Comparison of ENCODE assay signal across 4 worm cellular contexts in the genomic region with DNA sequence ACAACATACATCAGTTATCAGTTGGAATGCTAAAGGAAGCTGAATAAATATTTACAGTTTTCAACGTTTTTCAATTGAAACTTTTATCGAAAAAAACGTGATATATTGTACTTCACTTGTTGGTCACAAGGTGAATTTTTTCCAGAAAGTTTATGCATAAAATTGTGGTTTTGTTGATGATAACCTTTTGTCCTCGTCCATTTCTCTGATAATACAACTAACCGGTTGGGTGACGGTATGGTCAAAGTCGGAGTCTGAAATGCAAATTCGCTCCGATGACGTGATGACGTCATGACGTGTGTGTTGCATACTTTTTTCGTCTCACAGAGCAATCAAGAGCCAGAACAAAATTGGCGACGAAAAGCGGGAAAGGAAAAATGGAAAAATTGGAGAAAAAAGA.
A peak's percentile ranks its signal among the peaks of the same experiment; 100 is the strongest.
TF ChIP-seq lines count a peak whose summit lies in the region.

No protein-coding gene starts in this region.

TF ChIP-seq in whole organism, L1 larva, 84 proteins besides CTCF, POLR2A, EP300 and RAD21 (continued from another document):
- no peak for TF ChIP-seq skn-1 (tag; optimal IDR thresholded peaks at IDR 0.05; lab: Kevin White, UChicago)
- peak in 1 of 2 experiments; percentile 8 for TF ChIP-seq lsy-2 (tag; optimal IDR thresholded peaks at IDR 0.05; lab: Kevin White, UChicago)

TF ChIP-seq in whole organism, L2 larva, 48 proteins besides CTCF, POLR2A, EP300 and RAD21 (continued from another document):
- TF ChIP-seq nhr-25 (tag; optimal IDR thresholded peaks at IDR 0.05; lab: Kevin White, UChicago): no peak
- TF ChIP-seq F13H6.1 (tag; optimal IDR thresholded peaks at IDR 0.05; lab: Kevin White, UChicago): peak; percentile 53
- TF ChIP-seq ztf-4 (tag; optimal IDR thresholded peaks at IDR 0.05; lab: Kevin White, UChicago): no peak

TF ChIP-seq in whole organism, L3 larva, 47 proteins besides CTCF, POLR2A, EP300 and RAD21 (continued from another document):
- TF ChIP-seq pha-4 (tag; optimal IDR thresholded peaks at IDR 0.05; lab: Kevin White, UChicago) (peak; percentile 84), unc-62 (GFP tag; optimal IDR thresholded peaks at IDR 0.05; lab: Kevin White, UChicago) (no peak), ztf-4 (tag; optimal IDR thresholded peaks at IDR 0.05; lab: Kevin White, UChicago) (no peak), nhr-11 (tag; optimal IDR thresholded peaks at IDR 0.05; lab: Kevin White, UChicago) (no peak), ZK546.5 (tag; optimal IDR thresholded peaks at IDR 0.05; lab: Kevin White, UChicago) (no peak), egl-27 (tag; optimal IDR thresholded peaks at IDR 0.05; lab: Kevin White, UChicago) (no peak), ama-1 (optimal IDR thresholded peaks at IDR 0.05; lab: Kevin White, UChicago) (no peak), zag-1 (tag; optimal IDR thresholded peaks at IDR 0.05; lab: Kevin White, UChicago) (no peak), lsy-12 (tag; optimal IDR thresholded peaks at IDR 0.05; lab: Kevin White, UChicago) (no peak)

TF ChIP-seq in whole organism, L4 larva, 104 proteins besides CTCF, POLR2A, EP300 and RAD21 (continued from another document):
- peak; percentile 89 for TF ChIP-seq hlh-11 (tag; optimal IDR thresholded peaks at IDR 0.05; lab: Kevin White, UChicago)
- no peak for TF ChIP-seq lin-1 (GFP tag; IDR thresholded peaks at IDR 0.05; lab: Robert Waterston, UW)
- TF ChIP-seq skn-1 (tag; optimal IDR thresholded peaks at IDR 0.05; lab: Kevin White, UChicago): no peak
- TF ChIP-seq mxl-2 (GFP tag; conservative IDR thresholded peaks at IDR 0.05; lab: Robert Waterston, UW): no peak
- peak; percentile 59; the same call in 1 of the 2 replicates for TF ChIP-seq php-3 (GFP tag; IDR thresholded peaks at IDR 0.05; lab: Robert Waterston, UW)
- no peak for TF ChIP-seq ceh-20 (GFP tag; IDR thresholded peaks at IDR 0.05; lab: Robert Waterston, UW)
- TF ChIP-seq nhr-111 (GFP tag; optimal IDR thresholded peaks at IDR 0.05; lab: Kevin White, UChicago): no peak
- no peak for TF ChIP-seq ctbp-1 (GFP tag; IDR thresholded peaks at IDR 0.05; lab: Robert Waterston, UW)
- peak; percentile 71 for TF ChIP-seq dmd-6 (GFP tag; IDR thresholded peaks at IDR 0.05; lab: Robert Waterston, UW)
- peak; percentile 51 for TF ChIP-seq nhr-28 (tag; optimal IDR thresholded peaks at IDR 0.05; lab: Kevin White, UChicago)
- peak; percentile 74 for TF ChIP-seq nhr-48 (tag; optimal IDR thresholded peaks at IDR 0.05; lab: Kevin White, UChicago)
- no peak for TF ChIP-seq nhr-41 (GFP tag; IDR thresholded peaks at IDR 0.05; lab: Robert Waterston, UW)
- TF ChIP-seq pha-4 (GFP tag; IDR thresholded peaks at IDR 0.05; lab: Robert Waterston, UW): peak; percentile 21; the same call in 1 of the 2 replicates
- TF ChIP-seq pha-4 (tag; optimal IDR thresholded peaks at IDR 0.05; lab: Kevin White, UChicago): no peak
- peak; percentile 89 for TF ChIP-seq dve-1 (tag; optimal IDR thresholded peaks at IDR 0.05; lab: Kevin White, UChicago; ENCODE audit: insufficient read depth)
- TF ChIP-seq snpc-4 (tag; optimal IDR thresholded peaks at IDR 0.05; lab: Kevin White, UChicago): no peak
- TF ChIP-seq mxl-3 (GFP tag; optimal IDR thresholded peaks at IDR 0.05; lab: Kevin White, UChicago): peak; percentile 32
- peak; percentile 18 for TF ChIP-seq T20F7.1 (GFP tag; optimal IDR thresholded peaks at IDR 0.05; lab: Kevin White, UChicago)
- peak; percentile 37 for TF ChIP-seq fkh-10 (GFP tag; optimal IDR thresholded peaks at IDR 0.05; lab: Kevin White, UChicago)
- no peak for TF ChIP-seq pqm-1 (tag; optimal IDR thresholded peaks at IDR 0.05; lab: Kevin White, UChicago)
- TF ChIP-seq T26A8.4 (GFP tag; IDR thresholded peaks at IDR 0.05; lab: Robert Waterston, UW): peak; percentile 18; the same call in 1 of the 2 replicates
- peak; percentile 8 for TF ChIP-seq mes-2 (tag; optimal IDR thresholded peaks at IDR 0.05; lab: Kevin White, UChicago; ENCODE audit: poor library complexity, severe bottlenecking)
- no peak for TF ChIP-seq dpl-1 (GFP tag; optimal IDR thresholded peaks at IDR 0.05; lab: Kevin White, UChicago)
- TF ChIP-seq F49E8.2 (tag; optimal IDR thresholded peaks at IDR 0.05; lab: Kevin White, UChicago; ENCODE audit: borderline replicate concordance): no peak
- TF ChIP-seq hif-1 (tag; optimal IDR thresholded peaks at IDR 0.05; lab: Kevin White, UChicago): peak in 1 of 2 experiments; percentile 80
- TF ChIP-seq duxl-1 (tag; optimal IDR thresholded peaks at IDR 0.05; lab: Kevin White, UChicago; ENCODE audit: poor library complexity): no peak
- TF ChIP-seq R02D3.7 (tag; optimal IDR thresholded peaks at IDR 0.05; lab: Kevin White, UChicago): no peak
- TF ChIP-seq jun-1 (tag; optimal IDR thresholded peaks at IDR 0.05; lab: Kevin White, UChicago): no peak
- peak in 1 of 2 experiments; percentile 19 for TF ChIP-seq daf-16 (GFP tag; optimal IDR thresholded peaks at IDR 0.05; lab: Kevin White, UChicago)
- TF ChIP-seq daf-16 (tag; optimal IDR thresholded peaks at IDR 0.05; lab: Kevin White, UChicago): peak; percentile 98
- TF ChIP-seq daf-19 (GFP tag; conservative IDR thresholded peaks at IDR 0.05; lab: Robert Waterston, UW): no peak
- peak; percentile 37 for TF ChIP-seq hlh-30 (tag; optimal IDR thresholded peaks at IDR 0.05; lab: Kevin White, UChicago; ENCODE audit: insufficient read depth)
